Worm (Caenorhabditis elegans) whole organism, young adult: ENCODE data around the gene gegf-1.

Experiments
- C17E4.6 ChIP-seq: fragments of 200-800 bp; sonication (Bioruptor generic); IDR thresholded peaks from 2 replicates; pipeline ENCODE4 v1.3.6; 2022; ENCODE audit warnings: missing genetic modification reagents, missing genetic modification characterization, missing compliant biosample characterization
- ama-1 ChIP-seq, 3 experiments: fragments of 150-350 bp in 1 of 3; sonication (generic microtip) in 2 of 3; optimal IDR thresholded peaks; 2 replicates each; lab custom pipeline; 2014 to 2018; ENCODE audit warnings: missing biosample characterization in 2 of 3, missing genetic modification characterization in 2 of 3, missing genetic modification reagents in 2 of 3
- chd-7 ChIP-seq: sonication (generic microtip); optimal IDR thresholded peaks from 2 replicates; lab custom pipeline; 2016; ENCODE audit warnings: mild to moderate bottlenecking, missing genetic modification characterization, moderate library complexity, missing compliant biosample characterization
- hrde-1 ChIP-seq: sonication (generic microtip); optimal IDR thresholded peaks from 2 replicates; lab custom pipeline; 2016; ENCODE audit warnings: missing genetic modification characterization, mild to moderate bottlenecking, missing compliant biosample characterization, moderate library complexity, missing genotype, missing genetic modification reagents, borderline replicate concordance
- pbrm-1 ChIP-seq: fragments of 200-800 bp; sonication (Bioruptor generic); IDR thresholded peaks from 2 replicates; pipeline ENCODE4 v1.3.6; 2022; ENCODE audit warnings: missing genetic modification reagents, missing genetic modification characterization, missing compliant biosample characterization
- pha-4 ChIP-seq: fragments of 150-350 bp; sonication (generic microtip); optimal IDR thresholded peaks from 2 replicates; lab custom pipeline; 2014; ENCODE audit warnings: missing biosample characterization, missing genetic modification reagents, missing genetic modification characterization
- sdz-38 ChIP-seq: sonication (generic microtip); optimal IDR thresholded peaks from 2 replicates; lab custom pipeline; 2016; ENCODE audit warnings: missing genotype, missing genetic modification characterization, missing compliant biosample characterization
- tbp1 ChIP-seq: fragments of 200-800 bp; sonication (Bioruptor generic); optimal IDR thresholded peaks from 2 replicates; lab custom pipeline; 2018; ENCODE audit warnings: mild to moderate bottlenecking, missing genetic modification characterization, missing compliant biosample characterization
- unc-62 ChIP-seq: fragments of 150-350 bp; optimal IDR thresholded peaks from 2 replicates; lab custom pipeline; 2014; ENCODE audit warnings: missing biosample characterization, missing genetic modification reagents, missing genetic modification characterization
- zfh-2 ChIP-seq: fragments of 200-800 bp; sonication (Bioruptor generic); conservative IDR thresholded peaks from 2 replicates; pipeline ENCODE4 v1.3.6; 2022; ENCODE audit warnings: missing genetic modification reagents, missing genetic modification characterization, missing compliant biosample characterization

DNA sequence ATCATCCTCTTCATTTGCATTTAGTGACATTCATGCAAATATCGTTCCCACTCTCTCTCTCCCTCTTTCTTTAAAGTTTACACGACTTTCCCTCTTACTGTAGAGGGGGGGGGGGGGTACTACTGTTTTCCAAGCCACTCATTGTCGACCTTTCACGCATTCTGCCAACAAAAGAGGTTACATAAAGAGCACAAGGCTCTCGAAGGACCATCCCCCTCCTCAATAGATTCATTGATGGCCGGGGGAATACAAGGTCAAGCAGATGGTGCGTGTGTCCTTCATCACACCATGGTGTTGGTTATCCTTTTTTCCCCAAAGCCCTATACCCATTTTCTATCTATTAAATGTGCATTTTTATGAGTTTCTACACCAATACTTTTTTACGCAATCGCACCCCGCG is 15.3 kb upstream of the gegf-1 start:
- TF ChIP-seq unc-62 (GFP tag; lab: Kevin White, UChicago) = no peak
- no peak for TF ChIP-seq hrde-1 (tag; lab: Kevin White, UChicago)
- no peak for TF ChIP-seq chd-7 (tag; lab: Kevin White, UChicago)
- TF ChIP-seq pbrm-1 (GFP tag; lab: Robert Waterston, UW) = no peak
- TF ChIP-seq ama-1 (optimal IDR thresholded peaks at IDR 0.05; lab: Kevin White, UChicago) = no peak
- TF ChIP-seq ama-1 (GFP tag; optimal IDR thresholded peaks at IDR 0.05; lab: Kevin White, UChicago) = no peak
- no peak for TF ChIP-seq sdz-38
- TF ChIP-seq tbp1 (GFP tag; lab: Kevin White, UChicago) = no peak
- TF ChIP-seq pha-4 (tag; lab: Kevin White, UChicago) = no peak
- TF ChIP-seq zfh-2 (GFP tag; lab: Robert Waterston, UW) = no peak
- no peak for TF ChIP-seq C17E4.6 (GFP tag; lab: Robert Waterston, UW)
